Fruit fly (Drosophila melanogaster): ENCODE results near the gene Dtd.

Gene Dtd

DNA sequence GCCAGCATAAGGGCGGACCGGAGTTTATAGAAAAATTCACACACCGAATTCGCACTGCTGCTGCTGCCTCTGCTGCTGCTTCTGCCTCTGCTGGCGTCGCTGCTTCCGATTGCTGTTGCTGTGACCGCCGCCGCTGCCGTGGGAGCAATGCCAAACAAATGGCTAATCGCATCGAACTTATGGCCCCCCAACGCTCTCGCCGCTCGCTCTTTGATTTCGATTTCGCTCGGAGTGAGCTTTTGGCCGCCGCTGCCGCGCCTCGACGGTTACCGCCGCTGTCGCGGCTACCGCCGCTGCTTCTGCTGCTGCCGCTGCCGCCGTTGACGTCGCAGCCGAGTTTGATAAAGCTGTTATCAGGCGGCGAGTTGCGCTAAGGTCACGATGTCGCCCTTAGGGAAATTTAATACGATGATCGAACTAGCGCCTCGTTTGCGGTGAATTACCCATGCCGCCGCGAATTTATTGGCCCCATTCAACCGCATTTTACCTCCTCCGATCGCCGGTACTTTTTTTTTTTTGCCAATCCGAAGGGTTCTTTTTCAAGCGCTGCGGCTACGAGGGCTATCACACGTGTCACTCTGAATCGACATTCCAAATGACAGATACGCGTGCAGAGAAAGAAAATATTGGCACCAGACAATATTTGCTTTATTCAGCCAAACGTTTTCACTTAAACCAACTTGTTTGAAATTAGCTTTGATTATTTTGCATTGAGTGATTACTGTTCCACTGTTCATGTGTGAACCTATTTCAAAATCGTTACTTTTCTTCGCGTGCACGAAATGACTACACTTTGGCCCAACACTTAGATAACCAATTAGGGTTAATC is 28.4 kb downstream of the Dtd start (continued):
- TF ChIP-seq Taf1 (GFP tag; IDR thresholded peaks at IDR 0.05) (peak; percentile 75; the same call in 1 of the 2 replicates), PHDP (tag; optimal IDR thresholded peaks at IDR 0.05) (peak; percentile 67), Awh (GFP tag; IDR thresholded peaks at IDR 0.05) (peak; percentile 73; the same call in 1 of the 2 replicates), CG10209 (GFP tag; optimal IDR thresholded peaks at IDR 0.05) (peak; percentile 64), CG17802 (tag; optimal IDR thresholded peaks at IDR 0.05) (peak; percentile 15), CG4328 (GFP tag; optimal IDR thresholded peaks at IDR 0.05) (no peak), Adf1 (GFP tag; IDR thresholded peaks at IDR 0.05) (peak; percentile 98), CG1603 (tag; optimal IDR thresholded peaks at IDR 0.05) (peak; percentile 66), NC2α (GFP tag; optimal IDR thresholded peaks at IDR 0.05) (peak; percentile 21), CG15073 (GFP tag; optimal IDR thresholded peaks at IDR 0.05) (no peak), Ravus (GFP tag; IDR thresholded peaks at IDR 0.05) (peak; percentile 41), ttk (GFP tag; IDR thresholded peaks at IDR 0.05) (peak; percentile 64; the same call in 1 of the 2 replicates), CG6683 (GFP tag; optimal IDR thresholded peaks at IDR 0.05) (peak; percentile 21), zen (tag; optimal IDR thresholded peaks at IDR 0.05) (peak; percentile 27), CG15514 (GFP tag; optimal IDR thresholded peaks at IDR 0.05) (peak; percentile 61), stwl (tag; optimal IDR thresholded peaks at IDR 0.05) (no peak), CG10366 (GFP tag; IDR thresholded peaks at IDR 0.05) (peak; percentile 77), Tbp (GFP tag; optimal IDR thresholded peaks at IDR 0.05) (no peak), psq (GFP tag; optimal IDR thresholded peaks at IDR 0.05) (no peak), CG7372 (GFP tag; IDR thresholded peaks at IDR 0.05) (peak; percentile 78), Dfd (GFP tag; optimal IDR thresholded peaks at IDR 0.05) (no peak), unpg (GFP tag; optimal IDR thresholded peaks at IDR 0.05) (peak; percentile 63), CG34224 (GFP tag; IDR thresholded peaks at IDR 0.05; ENCODE audit: partially characterized antibody) (no peak), CG11085 (GFP tag; IDR thresholded peaks at IDR 0.05) (peak; percentile 71), Doc2 (GFP tag; IDR thresholded peaks at IDR 0.05) (peak; percentile 64; the same call in 1 of the 2 replicates), corto (GFP tag; optimal IDR thresholded peaks at IDR 0.05) (no peak), cad (GFP tag; optimal IDR thresholded peaks at IDR 0.05) (no peak), dan (GFP tag; IDR thresholded peaks at IDR 0.05) (no peak), dmrt11E (tag; optimal IDR thresholded peaks at IDR 0.05) (no peak), twi (tag; optimal IDR thresholded peaks at IDR 0.05) (no peak), CTCF (GFP tag; optimal IDR thresholded peaks at IDR 0.05) (no peak), Antp (GFP tag; optimal IDR thresholded peaks at IDR 0.05) (peak; percentile 72), Dip2 (GFP tag; IDR thresholded peaks at IDR 0.05) (peak; percentile 33; the same call in 1 of the 2 replicates), Meics (GFP tag; optimal IDR thresholded peaks at IDR 0.05) (peak; percentile 77), gro (GFP tag; optimal IDR thresholded peaks at IDR 0.05) (peak; percentile 71), CG8089 (GFP tag; optimal IDR thresholded peaks at IDR 0.05) (no peak), rib (GFP tag; IDR thresholded peaks at IDR 0.05) (peak; percentile 63; the same call in 1 of the 2 replicates), CG4617 (GFP tag; optimal IDR thresholded peaks at IDR 0.05; ENCODE audit: borderline replicate concordance) (no peak), CG3995 (GFP tag; optimal IDR thresholded peaks at IDR 0.05) (peak; percentile 55), emc (GFP tag; optimal IDR thresholded peaks at IDR 0.05) (peak; percentile 53), knrl (GFP tag; IDR thresholded peaks at IDR 0.05; ENCODE audit: partially characterized antibody) (no peak), CG10543 (GFP tag; optimal IDR thresholded peaks at IDR 0.05) (no peak), CG17912 (GFP tag; optimal IDR thresholded peaks at IDR 0.05) (no peak), mirr (GFP tag; optimal IDR thresholded peaks at IDR 0.05) (peak; percentile 26), tx (GFP tag; optimal IDR thresholded peaks at IDR 0.05) (peak; percentile 48), ase (GFP tag; IDR thresholded peaks at IDR 0.05) (peak; percentile 69; the same call in 2 of the 3 replicates), Ptx1 (GFP tag; IDR thresholded peaks at IDR 0.05) (peak; percentile 86), CG14667 (GFP tag; IDR thresholded peaks at IDR 0.05) (peak; percentile 82), da (GFP tag; optimal IDR thresholded peaks at IDR 0.05) (no peak), Kr (GFP tag; optimal IDR thresholded peaks at IDR 0.05) (no peak)

Data from whole organism, embryonic.